Worm (Caenorhabditis elegans) whole organism, L4 larva: Measurements from ENCODE around the gene tbb-4.
A peak's percentile ranks its signal among the peaks of the same experiment; 100 is the strongest.

ENCODE experiments used
- F10B5.3 ChIP-seq: sonication (generic microtip); optimal IDR thresholded peaks from 2 replicates; lab custom pipeline; 2016; ENCODE audit warnings: mild to moderate bottlenecking, missing genetic modification characterization, missing compliant biosample characterization
- T20F7.1 ChIP-seq: fragments of 200-800 bp; sonication (Bioruptor generic); optimal IDR thresholded peaks from 2 replicates; lab custom pipeline; 2018; ENCODE audit warnings: mild to moderate bottlenecking, missing genetic modification characterization, missing compliant biosample characterization
- Y48G9A.11 ChIP-seq: fragments of 200-800 bp; sonication (Bioruptor generic); IDR thresholded peaks from 2 replicates; pipeline ENCODE4 v1.3.6; 2022; ENCODE audit warnings: missing genetic modification reagents, missing genetic modification characterization, missing compliant biosample characterization
- Y75B8A.6 ChIP-seq: fragments of 200-800 bp; sonication (Bioruptor generic); IDR thresholded peaks from 2 replicates; pipeline ENCODE4 v1.3.6; 2022; ENCODE audit warnings: missing genetic modification reagents, missing genetic modification characterization, missing compliant biosample characterization
- ZK337.2 ChIP-seq: fragments of 200-800 bp; sonication (Bioruptor generic); IDR thresholded peaks from 2 replicates; pipeline ENCODE4 v1.3.6; 2022; ENCODE audit warnings: missing genetic modification reagents, missing genetic modification characterization, missing compliant biosample characterization
- ZK546.5 ChIP-seq, 2 experiments: sonication (generic microtip); optimal IDR thresholded peaks; 2 replicates each; lab custom pipeline; 2017; ENCODE audit warnings: missing biosample characterization in 2 of 2, missing genetic modification characterization in 2 of 2
- aha-1 ChIP-seq: fragments of 150-350 bp; peaks from one replicate; lab custom pipeline; 2014; ENCODE audit warnings: missing biosample characterization, missing genetic modification characterization
- ama-1 ChIP-seq: fragments of 150-350 bp; optimal IDR thresholded peaks from 2 replicates; lab custom pipeline; 2014; ENCODE audit warnings: inconsistent platforms, mixed read lengths
- ceh-62 ChIP-seq: sonication (generic microtip); optimal IDR thresholded peaks from 2 replicates; lab custom pipeline; 2017; ENCODE audit warnings: missing biosample characterization, missing genetic modification characterization
- daf-16 ChIP-seq, 3 experiments: sonication (generic microtip); optimal IDR thresholded peaks; 2 replicates each; lab custom pipeline; 2016 to 2017; ENCODE audit warnings: missing genetic modification characterization in 3 of 3, missing genetic modification reagents in 3 of 3, mild to moderate bottlenecking in 2 of 3, missing compliant biosample characterization in 2 of 3, missing biosample characterization in 1 of 3, moderate library complexity in 1 of 3
- dmd-6 ChIP-seq: fragments of 200-800 bp; sonication (Bioruptor generic); IDR thresholded peaks from 2 replicates; pipeline ENCODE4 v1.3.6; 2022; ENCODE audit warnings: missing genetic modification reagents, missing genetic modification characterization, missing compliant biosample characterization
- dpl-1 ChIP-seq: fragments of 150-350 bp; optimal IDR thresholded peaks from 2 replicates; lab custom pipeline; 2014; ENCODE audit warnings: missing biosample characterization, missing genetic modification reagents, missing genetic modification characterization
- dve-1 ChIP-seq: sonication (generic microtip); optimal IDR thresholded peaks from 2 replicates; lab custom pipeline; 2017; ENCODE audit warnings: antibody characterized with exemption, mild to moderate bottlenecking, missing genetic modification characterization, missing compliant biosample characterization; ENCODE audit not compliant: insufficient read depth
- egl-43 ChIP-seq: fragments of 200-800 bp; sonication (Bioruptor generic); IDR thresholded peaks from 2 replicates; pipeline ENCODE4 v1.3.6; 2022; ENCODE audit warnings: missing genetic modification reagents, missing genetic modification characterization, missing compliant biosample characterization
- hlh-11 ChIP-seq: fragments of 200-800 bp; sonication (Bioruptor generic); optimal IDR thresholded peaks from 2 replicates; lab custom pipeline; 2018; ENCODE audit warnings: mild to moderate bottlenecking, missing genetic modification characterization, missing compliant biosample characterization
- hlh-30 ChIP-seq: sonication (generic microtip); optimal IDR thresholded peaks from 2 replicates; lab custom pipeline; 2017; ENCODE audit warnings: antibody characterized with exemption, mild to moderate bottlenecking, missing genetic modification characterization, missing compliant biosample characterization; ENCODE audit not compliant: insufficient read depth
- jun-1 ChIP-seq: fragments of 150-350 bp; optimal IDR thresholded peaks from 2 replicates; lab custom pipeline; 2014; ENCODE audit warnings: missing biosample characterization, missing genetic modification reagents, missing genetic modification characterization
- lin-1 ChIP-seq: fragments of 200-800 bp; sonication (Bioruptor generic); IDR thresholded peaks from 2 replicates; pipeline ENCODE4 v1.3.6; 2022; ENCODE audit warnings: missing genetic modification reagents, missing genetic modification characterization, missing compliant biosample characterization
- lin-38 ChIP-seq: fragments of 200-800 bp; sonication (Bioruptor generic); IDR thresholded peaks from 2 replicates; pipeline ENCODE4 v1.3.6; 2022; ENCODE audit warnings: missing genetic modification reagents, missing genetic modification characterization, missing compliant biosample characterization
- mep-1 ChIP-seq: fragments of 150-350 bp; sonication (generic microtip); optimal IDR thresholded peaks from 3 replicates; lab custom pipeline; 2014; ENCODE audit warnings: missing biosample characterization, missing genetic modification characterization
- mes-2 ChIP-seq: sonication (generic microtip); optimal IDR thresholded peaks from 2 replicates; lab custom pipeline; 2016; ENCODE audit warnings: missing genotype, mild to moderate bottlenecking, missing genetic modification characterization, missing compliant biosample characterization; ENCODE audit not compliant: poor library complexity, severe bottlenecking
- mxl-2 ChIP-seq: fragments of 200-800 bp; sonication (Bioruptor generic); conservative IDR thresholded peaks from 2 replicates; pipeline ENCODE4 v1.3.6; 2022; ENCODE audit warnings: missing genetic modification reagents, missing genetic modification characterization, missing compliant biosample characterization
- mxl-3 ChIP-seq: fragments of 200-800 bp; sonication (Bioruptor generic); optimal IDR thresholded peaks from 2 replicates; lab custom pipeline; 2018; ENCODE audit warnings: mild to moderate bottlenecking, missing genetic modification characterization, missing compliant biosample characterization
- nhr-10 ChIP-seq: fragments of 150-350 bp; optimal IDR thresholded peaks from 2 replicates; lab custom pipeline; 2014; ENCODE audit warnings: missing biosample characterization, missing genetic modification characterization
- nhr-102 ChIP-seq: sonication (generic microtip); optimal IDR thresholded peaks from 2 replicates; lab custom pipeline; 2016; ENCODE audit warnings: mild to moderate bottlenecking, missing genetic modification characterization, moderate library complexity, missing compliant biosample characterization
- nhr-111 ChIP-seq: fragments of 200-800 bp; sonication (Bioruptor generic); optimal IDR thresholded peaks from 2 replicates; lab custom pipeline; 2018; ENCODE audit warnings: mild to moderate bottlenecking, missing genetic modification characterization, missing compliant biosample characterization
- nhr-28 ChIP-seq: fragments of 150-350 bp; optimal IDR thresholded peaks from 2 replicates; lab custom pipeline; 2014; ENCODE audit warnings: missing biosample characterization, missing genetic modification characterization
- nhr-48 ChIP-seq: sonication (generic microtip); optimal IDR thresholded peaks from 2 replicates; lab custom pipeline; 2016; ENCODE audit warnings: mild to moderate bottlenecking, missing genetic modification characterization, missing compliant biosample characterization
- nhr-6 ChIP-seq: fragments of 150-350 bp; optimal IDR thresholded peaks from 2 replicates; lab custom pipeline; 2014; ENCODE audit warnings: missing biosample characterization, missing genetic modification characterization
- nhr-76 ChIP-seq: fragments of 150-350 bp; optimal IDR thresholded peaks from 2 replicates; lab custom pipeline; 2014; ENCODE audit warnings: missing biosample characterization, missing genetic modification characterization
- pha-4 ChIP-seq, 2 experiments: fragments of 150-350 bp in 1 of 2; fragments of 200-800 bp in 1 of 2; sonication (Bioruptor generic) in 1 of 2; IDR thresholded peaks in 1 of 2; optimal IDR thresholded peaks in 1 of 2; 2 replicates each; pipeline versions ENCODE4 v1.3.6 to Lab custom; 2014 to 2022; ENCODE audit warnings: missing genetic modification characterization in 2 of 2, missing genetic modification reagents in 2 of 2, missing biosample characterization in 1 of 2, missing compliant biosample characterization in 1 of 2
- php-3 ChIP-seq: fragments of 200-800 bp; sonication (Bioruptor generic); IDR thresholded peaks from 2 replicates; pipeline ENCODE4 v1.3.6; 2022; ENCODE audit warnings: missing genetic modification reagents, missing genetic modification characterization, missing compliant biosample characterization
- pqm-1 ChIP-seq: sonication (generic microtip); optimal IDR thresholded peaks from 2 replicates; lab custom pipeline; 2017; ENCODE audit warnings: missing biosample characterization, missing genetic modification characterization
- rbr-2 ChIP-seq: sonication (generic microtip); optimal IDR thresholded peaks from 2 replicates; lab custom pipeline; 2016; ENCODE audit warnings: missing genotype, missing genetic modification characterization, missing compliant biosample characterization
- saeg-2 ChIP-seq: fragments of 200-800 bp; sonication (Bioruptor generic); IDR thresholded peaks from 2 replicates; pipeline ENCODE4 v1.3.6; 2022; ENCODE audit warnings: missing genetic modification reagents, missing genetic modification characterization, missing compliant biosample characterization
- sdz-12 ChIP-seq: fragments of 200-800 bp; sonication (Bioruptor generic); optimal IDR thresholded peaks from 2 replicates; lab custom pipeline; 2018; ENCODE audit warnings: mild to moderate bottlenecking, missing genetic modification characterization, missing compliant biosample characterization
- tra-1 ChIP-seq: fragments of 200-800 bp; sonication (Bioruptor generic); IDR thresholded peaks from 2 replicates; pipeline ENCODE4 v1.3.6; 2022; ENCODE audit warnings: missing genetic modification reagents, missing genetic modification characterization, missing compliant biosample characterization
- unc-62 ChIP-seq, 3 experiments: fragments of 150-350 bp in 1 of 3; sonication (generic microtip); optimal IDR thresholded peaks in 2 of 3; peaks in 1 of 3; 1 replicate in 1 of 3; 2 replicates in 2 of 3; lab custom pipeline; 2014 to 2017; ENCODE audit warnings: missing biosample characterization in 3 of 3, missing genetic modification characterization in 3 of 3, missing genetic modification reagents in 3 of 3, missing genotype in 1 of 3
- zag-1 ChIP-seq: fragments of 150-350 bp; optimal IDR thresholded peaks from 2 replicates; lab custom pipeline; 2014; ENCODE audit warnings: missing biosample characterization, missing genetic modification characterization
- zfp-2 ChIP-seq: sonication (generic microtip); optimal IDR thresholded peaks from 2 replicates; lab custom pipeline; 2016; ENCODE audit warnings: mild to moderate bottlenecking, missing genetic modification characterization, missing compliant biosample characterization
- ztf-7 ChIP-seq: fragments of 150-350 bp; optimal IDR thresholded peaks from 2 replicates; lab custom pipeline; 2014; ENCODE audit warnings: missing biosample characterization, missing genetic modification characterization

Gene tbb-4

DNA sequence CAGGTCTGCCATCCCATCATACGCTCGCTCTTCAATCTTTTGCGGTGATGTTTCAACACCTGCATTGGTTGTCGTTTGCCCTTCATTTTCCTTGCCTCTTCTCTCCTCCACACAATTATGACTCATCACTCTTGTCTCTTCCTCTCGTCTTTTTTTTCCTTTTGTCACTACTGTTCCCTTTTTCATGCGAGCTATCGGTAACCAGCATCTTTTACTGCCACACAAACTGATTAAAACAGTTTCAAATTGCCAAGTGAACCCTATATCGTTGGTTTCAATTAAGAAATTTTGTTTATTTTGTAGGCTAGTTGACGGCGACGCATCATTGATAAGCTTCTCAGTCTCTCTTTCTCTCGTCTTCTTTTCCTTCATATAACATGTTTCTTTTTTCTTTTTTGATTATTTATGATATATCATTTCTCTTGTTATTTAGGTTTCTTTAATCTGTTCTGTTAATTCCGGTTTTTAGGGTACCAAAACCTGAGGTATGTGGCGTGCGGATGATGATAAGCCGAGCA lies 9.5 kb upstream of the tbb-4 start, which contains the start of gene ZK899.1:
Gene ZK899.1, plus strand, starts transcription at position 468 of the 518 bp plus-strand sequence.
- TF ChIP-seq dmd-6 (GFP tag; lab: Robert Waterston, UW) (peak; percentile 85), nhr-48 (tag; lab: Kevin White, UChicago) (peak; percentile 20), unc-62 (GFP tag; optimal IDR thresholded peaks at IDR 0.05 in 1 of 2; lab: Kevin White, UChicago) (peak in 1 of 2 experiments; percentile 86), unc-62 (tag; optimal IDR thresholded peaks at IDR 0.05; lab: Kevin White, UChicago) (no peak), pqm-1 (tag; lab: Kevin White, UChicago) (peak; percentile 81), mes-2 (peak; percentile 16), aha-1 (no peak), dve-1 (tag; lab: Kevin White, UChicago) (peak; percentile 63), lin-38 (no peak), nhr-6 (peak; percentile 67), saeg-2 (no peak), nhr-10 (no peak), rbr-2 (peak; percentile 27), nhr-102 (tag; lab: Kevin White, UChicago) (peak; percentile 41), Y75B8A.6 (GFP tag; lab: Robert Waterston, UW) (no peak), zfp-2 (tag; lab: Kevin White, UChicago) (no peak), nhr-111 (no peak), mxl-2 (no peak), T20F7.1 (GFP tag; lab: Kevin White, UChicago) (peak; percentile 19), nhr-76 (tag; lab: Kevin White, UChicago) (no peak), daf-16 (GFP tag; optimal IDR thresholded peaks at IDR 0.05; lab: Kevin White, UChicago) (peak; percentile 10 to 66), daf-16 (tag; optimal IDR thresholded peaks at IDR 0.05; lab: Kevin White, UChicago) (peak; percentile 91), nhr-28 (tag; lab: Kevin White, UChicago) (peak; percentile 77), pha-4 (GFP tag; IDR thresholded peaks at IDR 0.05; lab: Robert Waterston, UW) (no peak), pha-4 (tag; optimal IDR thresholded peaks at IDR 0.05; lab: Kevin White, UChicago) (no peak), lin-1 (GFP tag; lab: Robert Waterston, UW) (no peak), F10B5.3 (tag; lab: Kevin White, UChicago) (no peak), tra-1 (GFP tag; lab: Robert Waterston, UW) (no peak), mep-1 (peak; percentile 44), dpl-1 (GFP tag; lab: Kevin White, UChicago) (no peak), ZK546.5 (tag; optimal IDR thresholded peaks at IDR 0.05; lab: Kevin White, UChicago) (no peak), ztf-7 (no peak), hlh-11 (peak; percentile 84), jun-1 (tag; lab: Kevin White, UChicago) (peak; percentile 62), mxl-3 (GFP tag; lab: Kevin White, UChicago) (peak; percentile 29), hlh-30 (tag; lab: Kevin White, UChicago) (peak; percentile 10)

DNA sequence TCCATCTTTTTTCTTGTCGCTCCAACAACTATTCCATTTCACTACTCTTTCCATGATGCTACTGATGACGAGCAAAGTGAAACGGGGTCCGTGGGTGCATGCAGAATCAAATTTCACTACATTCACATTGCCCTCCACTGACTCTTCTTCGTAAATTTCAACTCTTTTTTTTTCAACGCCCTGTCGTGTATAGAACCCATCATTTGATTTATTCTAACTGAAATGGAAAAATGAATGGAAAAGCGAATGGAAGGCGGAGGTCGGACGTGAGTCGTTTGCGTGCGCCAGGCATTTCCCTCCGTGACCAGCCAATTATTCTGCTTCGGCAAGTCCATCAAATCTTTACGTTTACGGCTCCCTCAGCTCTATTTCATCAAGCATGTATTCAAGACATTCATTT lies 7.2 kb upstream of the tbb-4 start:
- TF ChIP-seq dmd-6 (GFP tag; lab: Robert Waterston, UW), result no peak
- no peak for TF ChIP-seq dpl-1 (GFP tag; lab: Kevin White, UChicago)
- no peak for TF ChIP-seq zag-1 (tag; lab: Kevin White, UChicago)
- no peak for TF ChIP-seq ama-1
- no peak for TF ChIP-seq mxl-3 (GFP tag; lab: Kevin White, UChicago)
- no peak for TF ChIP-seq ceh-62 (tag; lab: Kevin White, UChicago)
- TF ChIP-seq daf-16 (GFP tag; optimal IDR thresholded peaks at IDR 0.05; lab: Kevin White, UChicago), result no peak
- no peak for TF ChIP-seq daf-16 (tag; optimal IDR thresholded peaks at IDR 0.05; lab: Kevin White, UChicago)
- no peak for TF ChIP-seq Y48G9A.11 (GFP tag; lab: Robert Waterston, UW)
- TF ChIP-seq php-3 (GFP tag; lab: Robert Waterston, UW), result no peak
- no peak for TF ChIP-seq lin-38
- no peak for TF ChIP-seq mxl-2
- TF ChIP-seq ZK337.2 (GFP tag; lab: Robert Waterston, UW), result no peak
- TF ChIP-seq nhr-76 (tag; lab: Kevin White, UChicago), result no peak
- no peak for TF ChIP-seq sdz-12 (GFP tag; lab: Kevin White, UChicago)
- no peak for TF ChIP-seq egl-43 (GFP tag; lab: Robert Waterston, UW)
